Worm (Caenorhabditis elegans) whole organism, late embryonic: ENCODE measurements around the gene tyr-2.
A peak's percentile ranks its signal among the peaks of the same experiment; 100 is the strongest.

Experiments
- C08G9.2 ChIP-seq: sonication (generic microtip); optimal IDR thresholded peaks from 2 replicates; lab custom pipeline; 2016; ENCODE audit warnings: mild to moderate bottlenecking, missing genetic modification characterization, moderate library complexity, missing compliant biosample characterization
- C38D4.7 ChIP-seq: fragments of 200-800 bp; sonication (Bioruptor generic); optimal IDR thresholded peaks from 2 replicates; lab custom pipeline; 2018; ENCODE audit warnings: mild to moderate bottlenecking, missing genetic modification characterization, moderate library complexity, missing compliant biosample characterization
- F13H6.1 ChIP-seq: sonication (generic microtip); optimal IDR thresholded peaks from 2 replicates; lab custom pipeline; 2016; ENCODE audit warnings: missing genetic modification characterization, missing compliant biosample characterization
- K09A11.1 ChIP-seq: sonication (generic microtip); optimal IDR thresholded peaks from 2 replicates; lab custom pipeline; 2017; ENCODE audit warnings: antibody characterized with exemption, mild to moderate bottlenecking, missing genetic modification characterization, missing compliant biosample characterization; ENCODE audit not compliant: insufficient read depth
- T23F11.4 ChIP-seq: fragments of 200-800 bp; sonication (Bioruptor generic); optimal IDR thresholded peaks from 2 replicates; lab custom pipeline; 2018; ENCODE audit warnings: mild to moderate bottlenecking, missing genetic modification characterization, missing compliant biosample characterization
- Y22D7AL.16 ChIP-seq: sonication (generic microtip); optimal IDR thresholded peaks from 2 replicates; lab custom pipeline; 2016; ENCODE audit warnings: missing genetic modification characterization, missing compliant biosample characterization
- ama-1 ChIP-seq: fragments of 150-350 bp; optimal IDR thresholded peaks from 2 replicates; lab custom pipeline; 2014
- ceh-18 ChIP-seq: sonication (generic microtip); optimal IDR thresholded peaks from 2 replicates; lab custom pipeline; 2016; ENCODE audit warnings: missing genetic modification characterization, missing compliant biosample characterization
- ceh-19 ChIP-seq: fragments of 200-800 bp; sonication (Bioruptor generic); optimal IDR thresholded peaks from 2 replicates; lab custom pipeline; 2018; ENCODE audit warnings: mild to moderate bottlenecking, missing genetic modification characterization, missing compliant biosample characterization
- ceh-2 ChIP-seq: sonication (generic microtip); optimal IDR thresholded peaks from 2 replicates; lab custom pipeline; 2016; ENCODE audit warnings: missing genotype, missing genetic modification characterization, missing compliant biosample characterization
- ceh-22 ChIP-seq: sonication (generic microtip); optimal IDR thresholded peaks from 2 replicates; lab custom pipeline; 2017; ENCODE audit warnings: missing biosample characterization, missing genetic modification characterization
- ceh-31 ChIP-seq: sonication (generic microtip); optimal IDR thresholded peaks from 2 replicates; lab custom pipeline; 2016; ENCODE audit warnings: missing genetic modification characterization, missing compliant biosample characterization
- ceh-34 ChIP-seq: sonication (generic microtip); optimal IDR thresholded peaks from 2 replicates; lab custom pipeline; 2016; ENCODE audit warnings: mild to moderate bottlenecking, missing genetic modification characterization, missing compliant biosample characterization
- ceh-6 ChIP-seq: fragments of 200-800 bp; sonication (Bioruptor generic); optimal IDR thresholded peaks from 2 replicates; lab custom pipeline; 2018; ENCODE audit warnings: mild to moderate bottlenecking, missing genetic modification characterization, missing compliant biosample characterization
- ceh-9 ChIP-seq: sonication (generic microtip); optimal IDR thresholded peaks from 2 replicates; lab custom pipeline; 2016; ENCODE audit warnings: mild to moderate bottlenecking, missing genetic modification characterization, inconsistent platforms, missing compliant biosample characterization
- che-1 ChIP-seq: sonication (generic microtip); optimal IDR thresholded peaks from 2 replicates; lab custom pipeline; 2016; ENCODE audit warnings: mild to moderate bottlenecking, missing genetic modification characterization, missing compliant biosample characterization
- dve-1 ChIP-seq: sonication (generic microtip); optimal IDR thresholded peaks from 2 replicates; lab custom pipeline; 2017; ENCODE audit warnings: antibody characterized with exemption, mild to moderate bottlenecking, missing genetic modification characterization, missing compliant biosample characterization
- elt-2 ChIP-seq: sonication (generic microtip); optimal IDR thresholded peaks from 2 replicates; lab custom pipeline; 2016; ENCODE audit warnings: missing genetic modification reagents, missing genetic modification characterization, missing compliant biosample characterization
- eyg-1 ChIP-seq: sonication (generic microtip); optimal IDR thresholded peaks from 2 replicates; lab custom pipeline; 2016; ENCODE audit warnings: missing genotype, missing genetic modification characterization, missing compliant biosample characterization
- fax-1 ChIP-seq: sonication (generic microtip); optimal IDR thresholded peaks from 2 replicates; lab custom pipeline; 2016; ENCODE audit warnings: missing genotype, missing genetic modification characterization, missing compliant biosample characterization
- fkh-10 ChIP-seq: fragments of 150-350 bp; optimal IDR thresholded peaks from 2 replicates; lab custom pipeline; 2014; ENCODE audit warnings: missing biosample characterization, missing genetic modification reagents, missing genetic modification characterization
- fkh-6 ChIP-seq: sonication (generic microtip); optimal IDR thresholded peaks from 2 replicates; lab custom pipeline; 2016; ENCODE audit warnings: missing genetic modification characterization, missing compliant biosample characterization
- gmeb-2 ChIP-seq: sonication (generic microtip); optimal IDR thresholded peaks from 2 replicates; lab custom pipeline; 2016; ENCODE audit warnings: missing genetic modification characterization, inconsistent platforms, missing compliant biosample characterization
- hlh-13 ChIP-seq: fragments of 200-800 bp; sonication (Bioruptor generic); optimal IDR thresholded peaks from 2 replicates; lab custom pipeline; 2018; ENCODE audit warnings: mild to moderate bottlenecking, missing genetic modification characterization, missing compliant biosample characterization
- hlh-15 ChIP-seq: sonication (generic microtip); optimal IDR thresholded peaks from 2 replicates; lab custom pipeline; 2016; ENCODE audit warnings: missing genetic modification characterization, missing compliant biosample characterization
- hlh-6 ChIP-seq: sonication (generic microtip); optimal IDR thresholded peaks from 2 replicates; lab custom pipeline; 2016; ENCODE audit warnings: missing genotype, missing genetic modification characterization, missing compliant biosample characterization
- hlh-8 ChIP-seq: sonication (generic microtip); optimal IDR thresholded peaks from 2 replicates; lab custom pipeline; 2016; ENCODE audit warnings: missing genotype, missing genetic modification characterization, missing compliant biosample characterization
- lim-6 ChIP-seq: sonication (generic microtip); optimal IDR thresholded peaks from 2 replicates; lab custom pipeline; 2016; ENCODE audit warnings: missing genetic modification characterization, missing compliant biosample characterization
- lin-11 ChIP-seq: fragments of 200-800 bp; sonication (Bioruptor generic); optimal IDR thresholded peaks from 2 replicates; lab custom pipeline; 2018; ENCODE audit warnings: mild to moderate bottlenecking, missing genetic modification characterization, missing compliant biosample characterization
- mec-3 ChIP-seq: sonication (generic microtip); optimal IDR thresholded peaks from 2 replicates; lab custom pipeline; 2016; ENCODE audit warnings: borderline replicate concordance, missing genetic modification characterization, missing compliant biosample characterization
- nhr-11 ChIP-seq: fragments of 150-350 bp; optimal IDR thresholded peaks from 2 replicates; lab custom pipeline; 2014; ENCODE audit warnings: missing biosample characterization, missing genetic modification characterization
- nhr-232 ChIP-seq: sonication (generic microtip); optimal IDR thresholded peaks from 2 replicates; lab custom pipeline; 2016; ENCODE audit warnings: missing genetic modification characterization, missing compliant biosample characterization
- pag-3 ChIP-seq: sonication (generic microtip); optimal IDR thresholded peaks from 2 replicates; lab custom pipeline; 2016; ENCODE audit warnings: missing compliant biosample characterization, missing genetic modification characterization, borderline replicate concordance
- pat-9 ChIP-seq: fragments of 200-800 bp; sonication (Bioruptor generic); optimal IDR thresholded peaks from 2 replicates; lab custom pipeline; 2018; ENCODE audit warnings: mild to moderate bottlenecking, missing genetic modification characterization, moderate library complexity, missing compliant biosample characterization
- pha-2 ChIP-seq: sonication (generic microtip); optimal IDR thresholded peaks from 2 replicates; lab custom pipeline; 2017; ENCODE audit warnings: mild to moderate bottlenecking, missing genetic modification characterization, missing compliant biosample characterization
- pros-1 ChIP-seq: fragments of 150-350 bp; optimal IDR thresholded peaks from 2 replicates; lab custom pipeline; 2014; ENCODE audit warnings: missing biosample characterization, missing genetic modification reagents, missing genetic modification characterization
- ref-2 ChIP-seq: sonication (generic microtip); optimal IDR thresholded peaks from 2 replicates; lab custom pipeline; 2016; ENCODE audit warnings: missing genetic modification characterization, missing compliant biosample characterization
- rnt-1 ChIP-seq: sonication (generic microtip); optimal IDR thresholded peaks from 2 replicates; lab custom pipeline; 2016; ENCODE audit warnings: missing genetic modification characterization, missing compliant biosample characterization
- sdc-2 ChIP-seq: sonication (generic microtip); optimal IDR thresholded peaks from 2 replicates; lab custom pipeline; 2016; ENCODE audit warnings: missing genotype, missing genetic modification characterization, missing compliant biosample characterization
- sox-2 ChIP-seq: fragments of 200-800 bp; sonication (Bioruptor generic); IDR thresholded peaks from 2 replicates; pipeline ENCODE4 v1.3.6; 2022; ENCODE audit warnings: missing genetic modification reagents, missing genetic modification characterization, missing compliant biosample characterization
- sox-4 ChIP-seq: sonication (generic microtip); optimal IDR thresholded peaks from 2 replicates; lab custom pipeline; 2017; ENCODE audit warnings: mild to moderate bottlenecking, missing genetic modification characterization, inconsistent platforms, missing compliant biosample characterization
- tbx-2 ChIP-seq: sonication (generic microtip); optimal IDR thresholded peaks from 2 replicates; lab custom pipeline; 2016; ENCODE audit warnings: missing genetic modification characterization, missing compliant biosample characterization
- ttx-3 ChIP-seq: sonication (generic microtip); optimal IDR thresholded peaks from 2 replicates; lab custom pipeline; 2016; ENCODE audit warnings: missing genetic modification reagents, missing genetic modification characterization, missing compliant biosample characterization
- unc-42 ChIP-seq: sonication (generic microtip); optimal IDR thresholded peaks from 2 replicates; lab custom pipeline; 2016; ENCODE audit warnings: missing genotype, missing genetic modification characterization, missing compliant biosample characterization
- zip-5 ChIP-seq: sonication (generic microtip); optimal IDR thresholded peaks from 2 replicates; lab custom pipeline; 2016; ENCODE audit warnings: missing genetic modification characterization, missing compliant biosample characterization
- ztf-16 ChIP-seq: sonication (generic microtip); optimal IDR thresholded peaks from 2 replicates; lab custom pipeline; 2017; ENCODE audit warnings: missing genetic modification characterization, missing compliant biosample characterization

tyr-2 gene

ce11 chrIII:13720190-13720741 lies 23.8 kb upstream of the tyr-2 start:
- TF ChIP-seq unc-42 (tag; lab: Kevin White, UChicago), result peak; percentile 5
- TF ChIP-seq sdc-2 (tag; lab: Kevin White, UChicago), result peak; percentile 23
- no peak for TF ChIP-seq ceh-2 (tag; lab: Kevin White, UChicago)
- TF ChIP-seq ztf-16 (tag; lab: Kevin White, UChicago), result peak; percentile 29
- TF ChIP-seq ceh-6, result peak; percentile 0
- TF ChIP-seq tbx-2, result peak; percentile 6
- no peak for TF ChIP-seq Y22D7AL.16 (tag; lab: Kevin White, UChicago)

- TF ChIP-seq ceh-6 (peak; percentile 7), ceh-34 (tag; lab: Kevin White, UChicago) (peak; percentile 79), hlh-13 (GFP tag; lab: Kevin White, UChicago) (no peak), C08G9.2 (peak; percentile 13), mec-3 (tag; lab: Kevin White, UChicago) (no peak), hlh-8 (peak; percentile 1), pha-2 (tag; lab: Kevin White, UChicago) (no peak), ttx-3 (no peak), lim-6 (peak; percentile 10), ama-1 (lab: Kevin White, UChicago) (no peak), sdc-2 (tag; lab: Kevin White, UChicago) (peak; percentile 73), pat-9 (tag; lab: Kevin White, UChicago) (peak; percentile 49), nhr-232 (tag; lab: Kevin White, UChicago) (peak; percentile 1), lin-11 (tag; lab: Kevin White, UChicago) (no peak), sox-2 (peak; percentile 37; the same call in 1 of the 2 replicates), che-1 (no peak), ceh-19 (GFP tag; lab: Kevin White, UChicago) (no peak), unc-42 (tag; lab: Kevin White, UChicago) (no peak), F13H6.1 (tag; lab: Kevin White, UChicago) (peak; percentile 25), ztf-16 (tag; lab: Kevin White, UChicago) (no peak), ceh-22 (tag; lab: Kevin White, UChicago) (no peak), fax-1 (tag; lab: Kevin White, UChicago) (no peak), ceh-2 (tag; lab: Kevin White, UChicago) (peak; percentile 1), dve-1 (tag; lab: Kevin White, UChicago) (no peak), Y22D7AL.16 (tag; lab: Kevin White, UChicago) (peak; percentile 19), eyg-1 (peak; percentile 62), K09A11.1 (tag; lab: Kevin White, UChicago) (no peak), nhr-11 (no peak), C38D4.7 (peak; percentile 29), ceh-18 (no peak), rnt-1 (tag; lab: Kevin White, UChicago) (peak; percentile 14), T23F11.4 (GFP tag; lab: Kevin White, UChicago) (peak; percentile 50), fkh-10 (no peak), pros-1 (tag; lab: Kevin White, UChicago) (peak; percentile 53), sox-4 (tag; lab: Kevin White, UChicago) (no peak), ceh-31 (tag; lab: Kevin White, UChicago) (peak; percentile 40), ceh-9 (tag; lab: Kevin White, UChicago) (no peak), hlh-6 (tag; lab: Kevin White, UChicago) (no peak), tbx-2 (peak; percentile 85), ref-2 (tag; lab: Kevin White, UChicago) (peak; percentile 67), gmeb-2 (tag; lab: Kevin White, UChicago) (peak; percentile 8), pag-3 (tag; lab: Kevin White, UChicago) (no peak), fkh-6 (peak; percentile 7), zip-5 (no peak), elt-2 (tag; lab: Kevin White, UChicago) (peak; percentile 33), hlh-15 (tag; lab: Kevin White, UChicago) (no peak)
These were observed 23.0 kb upstream of the tyr-2 start for ce11 chrIII:13721066-13721465.
